Fruit fly (Drosophila melanogaster) whole organism, embryonic: ENCODE measurements around the gene senju.

Source experiments
- ATbp ChIP-seq: fragments of 200-800 bp; sonication (Bioruptor generic); optimal IDR thresholded peaks from 2 replicates; lab custom pipeline; 2017; ENCODE audit warnings: missing biosample characterization, mild to moderate bottlenecking, missing genetic modification characterization, missing genetic modification reagents
- Adf1 ChIP-seq: fragments of 200-800 bp; sonication (Bioruptor generic); IDR thresholded peaks from 2 replicates; pipeline ENCODE4 v1.3.6; 2022; ENCODE audit warnings: missing biosample characterization, missing genetic modification characterization
- Antp ChIP-seq: fragments of 200-800 bp; sonication (Bioruptor generic); optimal IDR thresholded peaks from 3 replicates; lab custom pipeline; 2016; ENCODE audit warnings: missing biosample characterization, missing genetic modification characterization
- CG10366 ChIP-seq: fragments of 200-800 bp; sonication (Bioruptor generic); IDR thresholded peaks from 2 replicates; pipeline ENCODE4 v1.3.6; 2022; ENCODE audit warnings: missing biosample characterization, missing genetic modification characterization
- CG11695 ChIP-seq: fragments of 200-800 bp; sonication (Bioruptor generic); IDR thresholded peaks from 3 replicates; pipeline ENCODE4 v1.3.6; 2022; ENCODE audit warnings: missing biosample characterization, missing genetic modification characterization
- CG14014 ChIP-seq: fragments of 200-800 bp; sonication (Bioruptor generic); IDR thresholded peaks from 2 replicates; pipeline ENCODE4 v1.3.6; 2022; ENCODE audit warnings: missing biosample characterization, missing genetic modification characterization
- CG15479 ChIP-seq: fragments of 200-800 bp; sonication (Bioruptor generic); optimal IDR thresholded peaks from 3 replicates; lab custom pipeline; 2019; ENCODE audit warnings: missing biosample characterization, mild to moderate bottlenecking, missing genetic modification characterization, moderate library complexity
- CG18262 ChIP-seq: fragments of 200-800 bp; optimal IDR thresholded peaks from 3 replicates; lab custom pipeline; 2019; ENCODE audit warnings: missing biosample characterization, mild to moderate bottlenecking, missing genetic modification characterization, moderate library complexity
- CG18476 ChIP-seq: fragments of 200-800 bp; sonication (Bioruptor generic); optimal IDR thresholded peaks from 2 replicates; lab custom pipeline; 2016; ENCODE audit warnings: missing biosample characterization, mild to moderate bottlenecking, missing genetic modification characterization
- CG18619 ChIP-seq: fragments of 200-800 bp; sonication (Bioruptor generic); optimal IDR thresholded peaks from 3 replicates; lab custom pipeline; 2017; ENCODE audit warnings: missing biosample characterization, mild to moderate bottlenecking, missing genetic modification characterization
- CG3281 ChIP-seq: fragments of 200-800 bp; sonication (Bioruptor generic); optimal IDR thresholded peaks from 3 replicates; lab custom pipeline; 2017; ENCODE audit warnings: missing biosample characterization, mild to moderate bottlenecking, missing genetic modification characterization
- CG33213 ChIP-seq: fragments of 200-800 bp; sonication (Bioruptor generic); optimal IDR thresholded peaks from 3 replicates; lab custom pipeline; 2016; ENCODE audit warnings: missing biosample characterization, missing genetic modification characterization
- CG3995 ChIP-seq: fragments of 200-800 bp; sonication (Bioruptor generic); optimal IDR thresholded peaks from 3 replicates; lab custom pipeline; 2016; ENCODE audit warnings: missing biosample characterization, missing genetic modification characterization
- CG5245 ChIP-seq: fragments of 200-800 bp; sonication (Bioruptor generic); optimal IDR thresholded peaks from 3 replicates; lab custom pipeline; 2016; ENCODE audit warnings: missing biosample characterization, missing genetic modification characterization
- CG7928 ChIP-seq: fragments of 200-800 bp; sonication (Bioruptor generic); optimal IDR thresholded peaks from 2 replicates; lab custom pipeline; 2017; ENCODE audit warnings: missing biosample characterization, mild to moderate bottlenecking, missing genetic modification characterization
- CG7963 ChIP-seq: fragments of 200-800 bp; sonication (Bioruptor generic); IDR thresholded peaks from 3 replicates; pipeline ENCODE4 v1.3.6; 2022; ENCODE audit warnings: missing biosample characterization, missing genetic modification characterization; ENCODE audit not compliant: partially characterized antibody
- Chrac-16 ChIP-seq: fragments of 200-800 bp; sonication (Bioruptor generic); optimal IDR thresholded peaks from 3 replicates; lab custom pipeline; 2016; ENCODE audit warnings: missing biosample characterization, missing genetic modification characterization
- CrebB ChIP-seq: fragments of 200-800 bp; sonication (Bioruptor generic); optimal IDR thresholded peaks from 3 replicates; lab custom pipeline; 2018; ENCODE audit warnings: missing biosample characterization, mild to moderate bottlenecking, missing genetic modification characterization
- Dbx ChIP-seq: fragments of 200-800 bp; sonication (Bioruptor generic); IDR thresholded peaks from 3 replicates; pipeline ENCODE4 v1.3.6; 2022; ENCODE audit warnings: missing biosample characterization, missing genetic modification characterization
- Dek ChIP-seq: fragments of 200-800 bp; sonication (Bioruptor generic); optimal IDR thresholded peaks from 3 replicates; lab custom pipeline; 2019; ENCODE audit warnings: missing biosample characterization, mild to moderate bottlenecking, missing genetic modification characterization, moderate library complexity
- Dll ChIP-seq: fragments of 200-800 bp; sonication (Bioruptor generic); IDR thresholded peaks from 4 replicates; pipeline ENCODE4 v1.3.6; 2022; ENCODE audit warnings: missing biosample characterization, missing genetic modification characterization; ENCODE audit not compliant: partially characterized antibody
- E2f2 ChIP-seq: fragments of 200-800 bp; sonication (Bioruptor generic); IDR thresholded peaks from 2 replicates; pipeline ENCODE4 v1.3.6; 2022; ENCODE audit warnings: missing biosample characterization, missing genetic modification characterization
- Fer2 ChIP-seq: fragments of 200-800 bp; sonication (Bioruptor generic); optimal IDR thresholded peaks from 2 replicates; lab custom pipeline; 2018; ENCODE audit warnings: missing biosample characterization, mild to moderate bottlenecking, missing genetic modification characterization, moderate library complexity
- Fer3 ChIP-seq: fragments of 200-800 bp; sonication (Bioruptor generic); optimal IDR thresholded peaks from 2 replicates; lab custom pipeline; 2018; ENCODE audit warnings: missing biosample characterization, mild to moderate bottlenecking, missing genetic modification characterization, moderate library complexity
- HLH4C ChIP-seq: fragments of 200-800 bp; sonication (Bioruptor generic); IDR thresholded peaks from 3 replicates; pipeline ENCODE4 v1.3.6; 2022; ENCODE audit warnings: missing biosample characterization, missing genetic modification characterization; ENCODE audit not compliant: partially characterized antibody
- HLHmδ ChIP-seq: fragments of 200-800 bp; sonication (Bioruptor generic); optimal IDR thresholded peaks from 2 replicates; lab custom pipeline; 2018; ENCODE audit warnings: missing biosample characterization, mild to moderate bottlenecking, missing genetic modification characterization, moderate library complexity
- Hand ChIP-seq: fragments of 200-800 bp; sonication (Bioruptor generic); optimal IDR thresholded peaks from 2 replicates; lab custom pipeline; 2017; ENCODE audit warnings: mild to moderate bottlenecking, missing biosample characterization, missing genetic modification reagents, missing genetic modification characterization
- Lpt ChIP-seq: fragments of >200 bp; optimal IDR thresholded peaks from 2 replicates; lab custom pipeline; 2018; ENCODE audit warnings: missing biosample characterization, missing genetic modification characterization
- Mad ChIP-seq: fragments of 200-800 bp; sonication (Bioruptor generic); optimal IDR thresholded peaks from 2 replicates; lab custom pipeline; 2016; ENCODE audit warnings: missing biosample characterization, missing genetic modification characterization
- NC2α ChIP-seq: fragments of 200-800 bp; sonication (Bioruptor generic); optimal IDR thresholded peaks from 2 replicates; lab custom pipeline; 2016; ENCODE audit warnings: missing biosample characterization, missing genetic modification characterization
- Pdp1 ChIP-seq, 2 experiments: fragments of 200-800 bp; sonication (Bioruptor generic); optimal IDR thresholded peaks; 3 replicates each; lab custom pipeline; 2016; ENCODE audit warnings: missing biosample characterization in 2 of 2, missing genetic modification characterization in 2 of 2, mild to moderate bottlenecking in 1 of 2, moderate library complexity in 1 of 2
- Sox102F ChIP-seq: fragments of 200-800 bp; sonication (Bioruptor generic); optimal IDR thresholded peaks from 2 replicates; lab custom pipeline; 2018; ENCODE audit warnings: missing biosample characterization, mild to moderate bottlenecking, missing genetic modification characterization, moderate library complexity
- Xrp1 ChIP-seq: fragments of 200-800 bp; sonication (Bioruptor generic); IDR thresholded peaks from 2 replicates; pipeline ENCODE4 v1.3.6; 2022; ENCODE audit warnings: missing biosample characterization, missing genetic modification characterization
- ash1 ChIP-seq: fragments of 200-800 bp; sonication (Bioruptor generic); optimal IDR thresholded peaks from 2 replicates; lab custom pipeline; 2018; ENCODE audit warnings: missing biosample characterization, mild to moderate bottlenecking, missing genetic modification characterization
- bbx ChIP-seq: fragments of 200-800 bp; sonication (Bioruptor generic); IDR thresholded peaks from 2 replicates; pipeline ENCODE4 v1.3.6; 2022; ENCODE audit warnings: missing biosample characterization, missing genetic modification characterization; ENCODE audit not compliant: partially characterized antibody
- dmrt11E ChIP-seq: fragments of 200-800 bp; sonication (Bioruptor generic); optimal IDR thresholded peaks from 3 replicates; lab custom pipeline; 2018; ENCODE audit warnings: missing biosample characterization, mild to moderate bottlenecking, missing genetic modification characterization, moderate library complexity
- gcm2 ChIP-seq: fragments of 200-800 bp; sonication (Bioruptor generic); optimal IDR thresholded peaks from 2 replicates; lab custom pipeline; 2016; ENCODE audit warnings: missing biosample characterization, missing genetic modification characterization
- grau ChIP-seq: fragments of 200-800 bp; optimal IDR thresholded peaks from 3 replicates; lab custom pipeline; 2019; ENCODE audit warnings: missing biosample characterization, mild to moderate bottlenecking, missing genetic modification characterization, moderate library complexity
- inv ChIP-seq: fragments of 200-800 bp; sonication (Bioruptor generic); IDR thresholded peaks from 2 replicates; pipeline ENCODE4 v1.3.6; 2022; ENCODE audit warnings: missing biosample characterization, missing genetic modification characterization; ENCODE audit not compliant: partially characterized antibody
- jumu ChIP-seq: fragments of 200-800 bp; sonication (Bioruptor generic); optimal IDR thresholded peaks from 3 replicates; lab custom pipeline; 2016; ENCODE audit warnings: missing biosample characterization, missing genetic modification characterization
- kay ChIP-seq: fragments of 200-800 bp; sonication (Bioruptor generic); optimal IDR thresholded peaks from 2 replicates; lab custom pipeline; 2016; ENCODE audit warnings: missing biosample characterization, missing genetic modification characterization
- nerfin-1 ChIP-seq: fragments of 200-800 bp; sonication (Bioruptor generic); optimal IDR thresholded peaks from 3 replicates; lab custom pipeline; 2019; ENCODE audit warnings: missing biosample characterization, mild to moderate bottlenecking, missing genetic modification characterization, moderate library complexity
- odd ChIP-seq: fragments of 200-800 bp; sonication (Bioruptor generic); optimal IDR thresholded peaks from 2 replicates; lab custom pipeline; 2017; ENCODE audit warnings: missing biosample characterization, mild to moderate bottlenecking, missing genetic modification characterization
- pzg ChIP-seq: fragments of 200-800 bp; sonication (Bioruptor generic); optimal IDR thresholded peaks from 3 replicates; lab custom pipeline; 2018; ENCODE audit warnings: missing biosample characterization, mild to moderate bottlenecking, missing genetic modification characterization, moderate library complexity
- sens ChIP-seq: fragments of 200-800 bp; sonication (Bioruptor generic); peaks from one replicate; lab custom pipeline; 2016; ENCODE audit warnings: missing biosample characterization, missing genetic modification characterization
- shn ChIP-seq: fragments of 200-800 bp; sonication (Bioruptor generic); optimal IDR thresholded peaks from 3 replicates; lab custom pipeline; 2016; ENCODE audit warnings: missing biosample characterization, missing genetic modification characterization
- unc-4 ChIP-seq: fragments of 200-800 bp; sonication (Bioruptor generic); IDR thresholded peaks from 2 replicates; pipeline ENCODE4 v1.3.6; 2022; ENCODE audit warnings: missing biosample characterization, missing genetic modification characterization; ENCODE audit not compliant: partially characterized antibody
- zen ChIP-seq: fragments of 200-800 bp; sonication (Bioruptor generic); optimal IDR thresholded peaks from 3 replicates; lab custom pipeline; 2018; ENCODE audit warnings: missing biosample characterization, mild to moderate bottlenecking, missing genetic modification characterization, moderate library complexity
- zfh2 ChIP-seq: fragments of 200-800 bp; sonication (Bioruptor generic); optimal IDR thresholded peaks from 2 replicates; lab custom pipeline; 2016; ENCODE audit warnings: missing biosample characterization, missing genetic modification characterization

The senju gene

DNA sequence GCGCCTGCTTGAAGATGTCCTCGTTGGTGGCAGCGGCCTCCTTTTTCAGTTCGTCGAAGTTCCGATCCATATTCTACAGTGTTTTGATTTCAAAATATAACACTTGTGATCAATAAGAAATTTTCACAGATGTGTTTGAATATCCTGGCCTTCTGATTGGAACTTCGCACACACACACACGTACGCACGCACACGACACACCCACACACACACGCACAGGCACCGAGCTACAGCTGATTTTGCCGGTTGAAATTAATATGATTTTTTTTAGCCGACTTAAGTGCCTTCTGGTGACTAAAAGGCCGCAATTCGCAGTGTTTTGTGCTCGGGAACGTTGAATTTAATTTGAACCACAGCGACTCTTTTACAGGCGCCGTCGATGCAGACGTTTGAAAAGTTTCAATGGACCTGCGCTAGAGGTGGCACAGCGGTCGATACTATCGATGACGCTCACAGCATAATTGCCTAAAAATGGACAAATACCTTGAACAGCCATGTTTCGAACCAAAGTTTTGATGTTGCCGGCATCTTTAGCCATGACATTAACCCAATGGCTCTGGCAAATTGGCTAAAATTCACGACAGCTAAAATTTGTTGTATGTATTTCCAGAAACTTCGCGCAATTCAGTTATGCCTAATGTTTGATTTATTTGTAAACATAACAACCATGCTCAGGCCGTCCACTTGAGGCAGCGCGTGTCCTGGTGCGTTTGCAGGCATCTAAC, 43.2 kb upstream of the senju start, which contains the start of gene Rtnl1 (continued):
- TF ChIP-seq Pdp1 (GFP tag; optimal IDR thresholded peaks at IDR 0.05; lab: Kevin White, UChicago): peak in 1 of 2 experiments; percentile 62
- peak; percentile 82 for TF ChIP-seq HLH4C
- no peak for TF ChIP-seq CG10366 (GFP tag; lab: Robert Waterston, UW)
- no peak for TF ChIP-seq CG11695 (GFP tag; lab: Robert Waterston, UW)
- peak; percentile 49 for TF ChIP-seq CG7928 (GFP tag; lab: Kevin White, UChicago)
- TF ChIP-seq CG3281 (GFP tag; lab: Kevin White, UChicago): no peak
- TF ChIP-seq CG15479 (GFP tag; lab: Kevin White, UChicago): peak; percentile 31
- TF ChIP-seq dmrt11E (tag; lab: Kevin White, UChicago): peak; percentile 18
- no peak for TF ChIP-seq Chrac-16
- TF ChIP-seq HLHmδ (GFP tag; lab: Kevin White, UChicago): no peak
- peak; percentile 90 for TF ChIP-seq bbx (GFP tag; lab: Robert Waterston, UW)
- TF ChIP-seq CG14014 (GFP tag; lab: Robert Waterston, UW): no peak
- TF ChIP-seq CrebB (tag; lab: Kevin White, UChicago): peak; percentile 17
- TF ChIP-seq E2f2 (GFP tag; lab: Robert Waterston, UW): peak; percentile 93
- TF ChIP-seq Antp (GFP tag; lab: Kevin White, UChicago): peak; percentile 35
- peak; percentile 99 for TF ChIP-seq pzg
- peak; percentile 85 for TF ChIP-seq sens (GFP tag; lab: Kevin White, UChicago)
- TF ChIP-seq unc-4 (GFP tag; lab: Robert Waterston, UW): peak; percentile 94
- peak; percentile 9 for TF ChIP-seq zen (tag; lab: Kevin White, UChicago)
- peak; percentile 91 for TF ChIP-seq Dll
- TF ChIP-seq CG33213: peak; percentile 87
- TF ChIP-seq NC2α: no peak
- TF ChIP-seq ash1 (GFP tag; lab: Kevin White, UChicago): no peak
- no peak for TF ChIP-seq ATbp
- no peak for TF ChIP-seq Sox102F (GFP tag; lab: Kevin White, UChicago)
- no peak for TF ChIP-seq CG5245 (GFP tag; lab: Kevin White, UChicago)
- TF ChIP-seq Fer3: no peak
- TF ChIP-seq Lpt (GFP tag; lab: Kevin White, UChicago): no peak
- peak; percentile 16 for TF ChIP-seq zfh2
- TF ChIP-seq gcm2 (GFP tag; lab: Kevin White, UChicago): peak; percentile 37
- peak; percentile 31; the same call in 1 of the 2 replicates for TF ChIP-seq Adf1
- peak; percentile 33 for TF ChIP-seq CG3995 (GFP tag; lab: Kevin White, UChicago)
- TF ChIP-seq Mad: peak; percentile 35
- no peak for TF ChIP-seq Hand
- TF ChIP-seq CG7963: peak; percentile 88; the same call in 2 of the 3 replicates
- no peak for TF ChIP-seq CG18476 (GFP tag; lab: Kevin White, UChicago)
- TF ChIP-seq grau: peak; percentile 37
- TF ChIP-seq Dbx (GFP tag; lab: Robert Waterston, UW): peak; percentile 42; the same call in 2 of the 3 replicates
- TF ChIP-seq Fer2 (tag; lab: Kevin White, UChicago): no peak
- peak; percentile 16 for TF ChIP-seq nerfin-1 (tag; lab: Kevin White, UChicago)
- TF ChIP-seq shn (GFP tag; lab: Kevin White, UChicago): peak; percentile 29
- peak; percentile 57 for TF ChIP-seq Dek
- TF ChIP-seq inv: peak; percentile 85
- no peak for TF ChIP-seq kay
- TF ChIP-seq CG18619: no peak
- peak; percentile 72 for TF ChIP-seq jumu
- TF ChIP-seq Xrp1 (GFP tag; lab: Robert Waterston, UW): no peak
- no peak for TF ChIP-seq odd (GFP tag; lab: Kevin White, UChicago)
- TF ChIP-seq CG18262 (tag; lab: Kevin White, UChicago): peak; percentile 22
